ENCODE assay signal across 1 worm cellular context in the genomic region with DNA sequence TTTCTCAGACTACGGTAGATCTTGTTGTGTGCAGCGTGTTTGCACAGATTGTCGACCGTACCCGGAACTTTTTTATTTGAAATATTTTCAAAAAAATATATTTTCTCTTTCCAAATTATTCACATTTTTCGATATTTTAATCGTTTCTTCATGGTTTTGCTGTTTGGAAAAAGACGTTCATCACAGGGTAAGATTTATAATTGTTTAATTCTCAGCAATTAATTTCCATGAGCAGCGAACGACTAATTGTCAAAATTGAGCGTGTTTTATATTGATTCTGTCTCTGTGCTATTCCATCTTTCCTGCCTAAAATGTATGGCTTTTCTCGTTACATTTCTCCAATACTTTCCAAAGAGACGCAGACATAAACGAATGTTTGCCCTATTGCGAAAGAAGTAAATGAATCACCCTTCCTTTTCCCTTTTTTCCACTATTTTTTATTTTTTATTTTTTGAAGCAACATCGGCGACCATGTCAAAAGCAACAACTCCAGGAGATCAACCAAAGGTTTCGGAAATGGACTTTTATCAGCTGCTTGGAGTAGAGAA.
TF ChIP-seq lines count a peak whose summit lies in the region.

A gene (plus strand): TSS at position 51 of the 548 bp plus-strand sequence.

TF ChIP-seq in whole organism, L1 larva, 84 proteins besides CTCF, POLR2A, EP300 and RAD21 (continued from another document):
- TF ChIP-seq unc-86 (tag; optimal IDR thresholded peaks at IDR 0.05; lab: Kevin White, UChicago) (no peak), ceh-63 (GFP tag; optimal IDR thresholded peaks at IDR 0.05; lab: Kevin White, UChicago) (no peak), swsn-7 (tag; optimal IDR thresholded peaks at IDR 0.05; lab: Kevin White, UChicago) (no peak), nhr-77 (tag; optimal IDR thresholded peaks at IDR 0.05; lab: Kevin White, UChicago) (no peak), aly-2 (tag; optimal IDR thresholded peaks at IDR 0.05; lab: Kevin White, UChicago) (no peak), nhr-85 (tag; lab: Kevin White, UChicago) (peak; percentile 19), fkh-4 (tag; optimal IDR thresholded peaks at IDR 0.05; lab: Kevin White, UChicago; ENCODE audit: borderline replicate concordance) (no peak), lin-39 (tag; optimal IDR thresholded peaks at IDR 0.05; lab: Kevin White, UChicago) (no peak), lin-15B (tag; optimal IDR thresholded peaks at IDR 0.05; lab: Kevin White, UChicago) (peak; percentile 6), nhr-237 (tag; optimal IDR thresholded peaks at IDR 0.05; lab: Kevin White, UChicago) (peak; percentile 25), nhr-28 (tag; optimal IDR thresholded peaks at IDR 0.05; lab: Kevin White, UChicago) (no peak), nhr-84 (tag; optimal IDR thresholded peaks at IDR 0.05; lab: Kevin White, UChicago) (no peak), zag-1 (tag; optimal IDR thresholded peaks at IDR 0.05; lab: Kevin White, UChicago) (no peak), C34B4.2 (tag; optimal IDR thresholded peaks at IDR 0.05; lab: Kevin White, UChicago) (no peak), nhr-11 (tag; optimal IDR thresholded peaks at IDR 0.05; lab: Kevin White, UChicago) (no peak), vab-15 (tag; optimal IDR thresholded peaks at IDR 0.05; lab: Kevin White, UChicago) (no peak), unc-130 (tag; optimal IDR thresholded peaks at IDR 0.05; lab: Kevin White, UChicago) (no peak), ama-1 (optimal IDR thresholded peaks at IDR 0.05; lab: Kevin White, UChicago) (no peak), zip-4 (GFP tag; optimal IDR thresholded peaks at IDR 0.05; lab: Kevin White, UChicago) (peak; percentile 34), blmp-1 (tag; optimal IDR thresholded peaks at IDR 0.05; lab: Kevin White, UChicago) (peak; percentile 80), aha-1 (tag; optimal IDR thresholded peaks at IDR 0.05; lab: Kevin White, UChicago) (no peak), rnt-1 (tag; optimal IDR thresholded peaks at IDR 0.05; lab: Kevin White, UChicago) (peak; percentile 24), F16B12.6 (tag; optimal IDR thresholded peaks at IDR 0.05; lab: Kevin White, UChicago) (no peak), efl-3 (GFP tag; optimal IDR thresholded peaks at IDR 0.05; lab: Kevin White, UChicago) (no peak), lin-13 (GFP tag; optimal IDR thresholded peaks at IDR 0.05; lab: Kevin White, UChicago) (no peak), nhr-90 (tag; optimal IDR thresholded peaks at IDR 0.05; lab: Kevin White, UChicago; ENCODE audit: poor library complexity) (no peak), snu-23 (GFP tag; optimal IDR thresholded peaks at IDR 0.05; lab: Kevin White, UChicago) (peak; percentile 17), dpl-1 (GFP tag; optimal IDR thresholded peaks at IDR 0.05; lab: Kevin White, UChicago) (peak in 1 of 3 experiments; percentile 20), mdl-1 (tag; optimal IDR thresholded peaks at IDR 0.05; lab: Kevin White, UChicago) (no peak), Y116A8C.19 (tag; optimal IDR thresholded peaks at IDR 0.05; lab: Kevin White, UChicago; ENCODE audit: borderline replicate concordance) (no peak), C04F5.9 (tag; optimal IDR thresholded peaks at IDR 0.05; lab: Kevin White, UChicago) (no peak), alr-1 (tag; optimal IDR thresholded peaks at IDR 0.05; lab: Kevin White, UChicago; ENCODE audit: borderline replicate concordance) (no peak), elt-2 (tag; optimal IDR thresholded peaks at IDR 0.05; lab: Kevin White, UChicago) (no peak), dsc-1 (tag; optimal IDR thresholded peaks at IDR 0.05; lab: Kevin White, UChicago) (no peak), hlh-4 (tag; optimal IDR thresholded peaks at IDR 0.05; lab: Kevin White, UChicago) (no peak), sptf-1 (tag; optimal IDR thresholded peaks at IDR 0.05; lab: Kevin White, UChicago) (no peak), irx-1 (tag; optimal IDR thresholded peaks at IDR 0.05; lab: Kevin White, UChicago) (no peak), fkh-8 (tag; optimal IDR thresholded peaks at IDR 0.05; lab: Kevin White, UChicago) (no peak), lir-3 (tag; optimal IDR thresholded peaks at IDR 0.05; lab: Kevin White, UChicago; ENCODE audit: poor library complexity) (no peak), tbx-2 (tag; optimal IDR thresholded peaks at IDR 0.05; lab: Kevin White, UChicago) (no peak), hlh-17 (GFP tag; optimal IDR thresholded peaks at IDR 0.05; lab: Kevin White, UChicago; ENCODE audit: borderline replicate concordance) (no peak), snpc-4 (tag; optimal IDR thresholded peaks at IDR 0.05; lab: Kevin White, UChicago) (no peak)
TF ChIP-seq in whole organism, L1 larva: peak in this region for 21.
